Worm (Caenorhabditis elegans) whole organism, young adult: Measurements from ENCODE around the gene rmd-1.

ENCODE experiments used
- B0019.2 ChIP-seq: fragments of 200-800 bp; sonication (Bioruptor generic); conservative IDR thresholded peaks from 2 replicates; pipeline ENCODE4 v1.3.6; 2022; ENCODE audit warnings: missing genetic modification reagents, missing genetic modification characterization, missing compliant biosample characterization
- B0261.1 ChIP-seq: sonication (generic microtip); optimal IDR thresholded peaks from 2 replicates; lab custom pipeline; 2016; ENCODE audit warnings: mild to moderate bottlenecking, missing genetic modification characterization, moderate library complexity, missing compliant biosample characterization
- F10E7.11 ChIP-seq: sonication (generic microtip); optimal IDR thresholded peaks from 2 replicates; lab custom pipeline; 2017; ENCODE audit warnings: mild to moderate bottlenecking, missing genetic modification characterization, moderate library complexity, missing compliant biosample characterization
- F33H1.4 ChIP-seq: fragments of 200-800 bp; sonication (Bioruptor generic); IDR thresholded peaks from 2 replicates; pipeline ENCODE4 v1.3.6; 2022; ENCODE audit warnings: missing genetic modification reagents, missing genetic modification characterization, missing compliant biosample characterization
- F39B2.1 ChIP-seq: fragments of 200-800 bp; sonication (Bioruptor generic); IDR thresholded peaks from 2 replicates; pipeline ENCODE4 v1.3.6; 2022; ENCODE audit warnings: missing genetic modification reagents, missing genetic modification characterization, missing compliant biosample characterization
- F57A8.1 ChIP-seq: fragments of 200-800 bp; sonication (Bioruptor generic); optimal IDR thresholded peaks from 2 replicates; lab custom pipeline; 2018; ENCODE audit warnings: mild to moderate bottlenecking, missing genetic modification characterization, moderate library complexity, missing compliant biosample characterization
- T07F8.4 ChIP-seq: sonication (generic microtip); optimal IDR thresholded peaks from 2 replicates; lab custom pipeline; 2016; ENCODE audit warnings: mild to moderate bottlenecking, missing genetic modification characterization, moderate library complexity, missing compliant biosample characterization
- Y53G8AR.9 ChIP-seq: fragments of 200-800 bp; sonication (Bioruptor generic); conservative IDR thresholded peaks from 2 replicates; pipeline ENCODE4 v1.3.6; 2022; ENCODE audit warnings: missing genetic modification reagents, missing genetic modification characterization, missing compliant biosample characterization
- Y95B8A.8 ChIP-seq: fragments of 200-800 bp; sonication (Bioruptor generic); IDR thresholded peaks from 2 replicates; pipeline ENCODE4 v1.3.6; 2022; ENCODE audit warnings: missing genetic modification reagents, missing genetic modification characterization, missing compliant biosample characterization
- akir-1 ChIP-seq: fragments of 200-800 bp; sonication (Bioruptor generic); optimal IDR thresholded peaks from 2 replicates; lab custom pipeline; 2018; ENCODE audit warnings: mild to moderate bottlenecking, missing genetic modification characterization, moderate library complexity, missing compliant biosample characterization
- ama-1 ChIP-seq, 3 experiments: fragments of 150-350 bp in 1 of 3; sonication (generic microtip) in 2 of 3; optimal IDR thresholded peaks; 2 replicates each; lab custom pipeline; 2014 to 2018; ENCODE audit warnings: missing biosample characterization in 2 of 3, missing genetic modification characterization in 2 of 3, missing genetic modification reagents in 2 of 3
- atf-7 ChIP-seq: sonication (generic microtip); optimal IDR thresholded peaks from 2 replicates; lab custom pipeline; 2017; ENCODE audit warnings: mild to moderate bottlenecking, missing genetic modification characterization, missing compliant biosample characterization
- bed-1 ChIP-seq: fragments of 200-800 bp; sonication (Bioruptor generic); IDR thresholded peaks from 2 replicates; pipeline ENCODE4 v1.3.6; 2022; ENCODE audit warnings: missing genetic modification reagents, missing genetic modification characterization, missing compliant biosample characterization
- cebp-2 ChIP-seq: fragments of 200-800 bp; sonication (Bioruptor generic); IDR thresholded peaks from 2 replicates; pipeline ENCODE4 v1.3.6; 2022; ENCODE audit warnings: missing genetic modification characterization, missing compliant biosample characterization
- dox-1 ChIP-seq: fragments of 200-800 bp; sonication (Bioruptor generic); IDR thresholded peaks from 2 replicates; pipeline ENCODE4 v1.3.6; 2022; ENCODE audit warnings: missing genetic modification reagents, missing genetic modification characterization, missing compliant biosample characterization
- efl-1 ChIP-seq: fragments of 150-350 bp; optimal IDR thresholded peaks from 2 replicates; lab custom pipeline; 2014; ENCODE audit warnings: missing biosample characterization, missing genetic modification reagents, missing genetic modification characterization
- egl-18 ChIP-seq: fragments of 200-800 bp; sonication (Bioruptor generic); IDR thresholded peaks from 2 replicates; pipeline ENCODE4 v1.3.6; 2022; ENCODE audit warnings: missing genetic modification reagents, missing genetic modification characterization, missing compliant biosample characterization
- egrh-3 ChIP-seq: fragments of 200-800 bp; sonication (Bioruptor generic); IDR thresholded peaks from 2 replicates; pipeline ENCODE4 v1.3.6; 2022; ENCODE audit warnings: missing genetic modification reagents, missing genetic modification characterization, missing compliant biosample characterization
- him-1 ChIP-seq: sonication (generic microtip); optimal IDR thresholded peaks from 2 replicates; lab custom pipeline; 2016; ENCODE audit warnings: missing genotype, missing genetic modification reagents, missing genetic modification characterization, missing compliant biosample characterization
- hlh-12 ChIP-seq: sonication (generic microtip); optimal IDR thresholded peaks from 2 replicates; lab custom pipeline; 2016; ENCODE audit warnings: missing genetic modification characterization, missing compliant biosample characterization
- hlh-26 ChIP-seq: fragments of 200-800 bp; sonication (Bioruptor generic); conservative IDR thresholded peaks from 2 replicates; pipeline ENCODE4 v1.3.6; 2022; ENCODE audit warnings: missing genetic modification reagents, missing genetic modification characterization, missing compliant biosample characterization
- lin-40 ChIP-seq: sonication (generic microtip); optimal IDR thresholded peaks from 2 replicates; lab custom pipeline; 2016; ENCODE audit warnings: missing genetic modification characterization, mild to moderate bottlenecking, missing compliant biosample characterization, missing genotype, missing genetic modification reagents
- lin-54 ChIP-seq: fragments of 200-800 bp; sonication (Bioruptor generic); optimal IDR thresholded peaks from 2 replicates; lab custom pipeline; 2018; ENCODE audit warnings: mild to moderate bottlenecking, missing genetic modification characterization, missing compliant biosample characterization
- lir-1 ChIP-seq: fragments of 200-800 bp; sonication (Bioruptor generic); conservative IDR thresholded peaks from 2 replicates; pipeline ENCODE4 v1.3.6; 2022; ENCODE audit warnings: missing genetic modification reagents, missing genetic modification characterization, missing compliant biosample characterization
- lsl-1 ChIP-seq: fragments of 200-800 bp; sonication (Bioruptor generic); optimal IDR thresholded peaks from 2 replicates; lab custom pipeline; 2018; ENCODE audit warnings: mild to moderate bottlenecking, missing genetic modification characterization, moderate library complexity, missing compliant biosample characterization
- madf-10 ChIP-seq: sonication (generic microtip); optimal IDR thresholded peaks from 2 replicates; lab custom pipeline; 2016; ENCODE audit warnings: mild to moderate bottlenecking, missing genetic modification characterization, missing compliant biosample characterization
- madf-6 ChIP-seq: fragments of 200-800 bp; sonication (Bioruptor generic); IDR thresholded peaks from 2 replicates; pipeline ENCODE4 v1.3.6; 2022; ENCODE audit warnings: missing genetic modification reagents, missing genetic modification characterization, missing compliant biosample characterization
- madf-8 ChIP-seq: fragments of 200-800 bp; sonication (Bioruptor generic); conservative IDR thresholded peaks from 2 replicates; pipeline ENCODE4 v1.3.6; 2022; ENCODE audit warnings: missing genetic modification reagents, missing genetic modification characterization, missing compliant biosample characterization
- mcd-1 ChIP-seq: fragments of 200-800 bp; sonication (Bioruptor generic); IDR thresholded peaks from 2 replicates; pipeline ENCODE4 v1.3.6; 2022; ENCODE audit warnings: missing genetic modification reagents, missing genetic modification characterization, missing compliant biosample characterization
- mel-28 ChIP-seq: sonication (generic microtip); optimal IDR thresholded peaks from 2 replicates; lab custom pipeline; 2016; ENCODE audit warnings: borderline replicate concordance, mild to moderate bottlenecking, missing genetic modification characterization, missing compliant biosample characterization
- nfya-2 ChIP-seq: fragments of 200-800 bp; sonication (Bioruptor generic); IDR thresholded peaks from 2 replicates; pipeline ENCODE4 v1.3.6; 2022; ENCODE audit warnings: missing genetic modification reagents, missing genetic modification characterization, missing compliant biosample characterization
- rec-8 ChIP-seq, 2 experiments: sonication (generic microtip); optimal IDR thresholded peaks; 2 replicates each; lab custom pipeline; 2016; ENCODE audit warnings: mild to moderate bottlenecking in 2 of 2, missing genetic modification characterization in 2 of 2, missing genetic modification reagents in 2 of 2, missing genotype in 2 of 2, missing biosample characterization in 1 of 2, missing compliant biosample characterization in 1 of 2, moderate library complexity in 1 of 2
- snpc-1.3 ChIP-seq: sonication (generic microtip); optimal IDR thresholded peaks from 2 replicates; lab custom pipeline; 2017; ENCODE audit warnings: missing genetic modification characterization, mild to moderate bottlenecking, missing compliant biosample characterization, antibody characterized with exemption, moderate library complexity, missing genotype, missing genetic modification reagents; ENCODE audit not compliant: insufficient read depth
- snpc-3.4 ChIP-seq: sonication (generic microtip); optimal IDR thresholded peaks from 2 replicates; lab custom pipeline; 2017; ENCODE audit warnings: missing genetic modification characterization, mild to moderate bottlenecking, missing compliant biosample characterization, antibody characterized with exemption, moderate library complexity, missing genotype, missing genetic modification reagents
- snpc-4 ChIP-seq, 5 experiments: fragments of 150-350 bp in 1 of 5; sonication (generic microtip) in 4 of 5; optimal IDR thresholded peaks; 2 replicates each; lab custom pipeline; 2014 to 2018; ENCODE audit warnings: missing genetic modification characterization in 5 of 5, missing biosample characterization in 3 of 5, antibody characterized with exemption in 2 of 5, mild to moderate bottlenecking in 2 of 5, missing compliant biosample characterization in 2 of 5, missing genotype in 2 of 5, moderate library complexity in 2 of 5, missing genetic modification reagents in 1 of 5
- unc-130 ChIP-seq: sonication (generic microtip); optimal IDR thresholded peaks from 2 replicates; lab custom pipeline; 2016; ENCODE audit warnings: missing genetic modification reagents, missing genetic modification characterization, missing compliant biosample characterization
- xnd-1 ChIP-seq: sonication (generic microtip); optimal IDR thresholded peaks from 2 replicates; lab custom pipeline; 2016; ENCODE audit warnings: missing genotype, missing genetic modification reagents, missing genetic modification characterization, missing compliant biosample characterization
- zfh-2 ChIP-seq: fragments of 200-800 bp; sonication (Bioruptor generic); conservative IDR thresholded peaks from 2 replicates; pipeline ENCODE4 v1.3.6; 2022; ENCODE audit warnings: missing genetic modification reagents, missing genetic modification characterization, missing compliant biosample characterization
- ztf-22 ChIP-seq: fragments of 200-800 bp; sonication (Bioruptor generic); optimal IDR thresholded peaks from 2 replicates; lab custom pipeline; 2018; ENCODE audit warnings: mild to moderate bottlenecking, missing genetic modification characterization, moderate library complexity, missing compliant biosample characterization
- ztf-25 ChIP-seq: fragments of 200-800 bp; sonication (Bioruptor generic); IDR thresholded peaks from 2 replicates; pipeline ENCODE4 v1.3.6; 2022; ENCODE audit warnings: missing genetic modification reagents, missing genetic modification characterization, missing compliant biosample characterization
- ztf-28 ChIP-seq: fragments of 200-800 bp; sonication (Bioruptor generic); IDR thresholded peaks from 2 replicates; pipeline ENCODE4 v1.3.6; 2022; ENCODE audit warnings: missing genetic modification reagents, missing genetic modification characterization, missing compliant biosample characterization

Gene rmd-1

ce11 chrIII:9762093-9762748 is 3.3 kb downstream of the rmd-1 start, which contains the start of gene gcc-2:
TSS of gene gcc-2 (minus strand) at chrIII:9762143.
- TF ChIP-seq F57A8.1 (GFP tag; lab: Kevin White, UChicago): no peak
- TF ChIP-seq Y95B8A.8 (GFP tag; lab: Robert Waterston, UW): no peak
- no peak for TF ChIP-seq mel-28 (tag; lab: Kevin White, UChicago)
- TF ChIP-seq lsl-1 (GFP tag; lab: Kevin White, UChicago): peak; percentile 79
- peak; percentile 64 for TF ChIP-seq xnd-1 (tag; lab: Kevin White, UChicago)
- TF ChIP-seq lin-54 (GFP tag; lab: Kevin White, UChicago): peak; percentile 3
- peak; percentile 81 for TF ChIP-seq F33H1.4
- no peak for TF ChIP-seq zfh-2 (GFP tag; lab: Robert Waterston, UW)
- peak; percentile 76 for TF ChIP-seq madf-6
- peak; percentile 50 for TF ChIP-seq madf-8 (GFP tag; lab: Robert Waterston, UW)
- no peak for TF ChIP-seq mcd-1 (GFP tag; lab: Robert Waterston, UW)
- peak; percentile 34 for TF ChIP-seq snpc-3.4 (tag; lab: Kevin White, UChicago)
- no peak for TF ChIP-seq snpc-4 (GFP tag; optimal IDR thresholded peaks at IDR 0.05; lab: Kevin White, UChicago)
- no peak for TF ChIP-seq snpc-4 (tag; optimal IDR thresholded peaks at IDR 0.05; lab: Kevin White, UChicago)
- TF ChIP-seq efl-1 (GFP tag; lab: Kevin White, UChicago): peak; percentile 16

ce11 chrIII:9764718-9765117 is 5.8 kb downstream of the rmd-1 start:
- no peak for TF ChIP-seq T07F8.4 (tag; lab: Kevin White, UChicago)
- TF ChIP-seq nfya-2 (GFP tag; lab: Robert Waterston, UW): no peak
- no peak for TF ChIP-seq B0261.1 (tag; lab: Kevin White, UChicago)
- TF ChIP-seq bed-1 (GFP tag; lab: Robert Waterston, UW): 0 out of 2 replicates have a peak, but pooled peaks have one; percentile 60
- TF ChIP-seq lin-40 (tag; lab: Kevin White, UChicago): no peak
- no peak for TF ChIP-seq snpc-1.3 (tag; lab: Kevin White, UChicago)
- TF ChIP-seq egrh-3: no peak
- no peak for TF ChIP-seq ama-1 (optimal IDR thresholded peaks at IDR 0.05; lab: Kevin White, UChicago)
- no peak for TF ChIP-seq ama-1 (GFP tag; optimal IDR thresholded peaks at IDR 0.05; lab: Kevin White, UChicago)
- TF ChIP-seq zfh-2 (GFP tag; lab: Robert Waterston, UW): peak; percentile 63; the same call in 1 of the 2 replicates
- peak; percentile 22; the same call in 1 of the 2 replicates for TF ChIP-seq mcd-1 (GFP tag; lab: Robert Waterston, UW)
- TF ChIP-seq F33H1.4: 0 out of 2 replicates have a peak, but pooled peaks have one; percentile 12
- TF ChIP-seq dox-1: no peak
- TF ChIP-seq rec-8 (tag; optimal IDR thresholded peaks at IDR 0.05; lab: Kevin White, UChicago): no peak
- TF ChIP-seq akir-1 (GFP tag; lab: Kevin White, UChicago): no peak
- TF ChIP-seq hlh-26: no peak
- no peak for TF ChIP-seq cebp-2 (GFP tag; lab: Robert Waterston, UW)
- no peak for TF ChIP-seq him-1 (tag; lab: Kevin White, UChicago)

- TF ChIP-seq egl-18 (GFP tag; lab: Robert Waterston, UW) (peak; percentile 93), nfya-2 (GFP tag; lab: Robert Waterston, UW) (0 out of 2 replicates have a peak, but pooled peaks have one; percentile 87), bed-1 (GFP tag; lab: Robert Waterston, UW) (peak; percentile 97), Y53G8AR.9 (GFP tag; lab: Robert Waterston, UW) (peak; percentile 98), madf-8 (GFP tag; lab: Robert Waterston, UW) (no peak), F10E7.11 (tag; lab: Kevin White, UChicago) (peak; percentile 79), atf-7 (tag; lab: Kevin White, UChicago) (peak; percentile 97), ztf-22 (peak; percentile 97), unc-130 (GFP tag; lab: Kevin White, UChicago) (peak; percentile 3), lin-40 (tag; lab: Kevin White, UChicago) (peak; percentile 98), ztf-28 (GFP tag; lab: Robert Waterston, UW) (peak; percentile 84; the same call in 1 of the 2 replicates), ztf-25 (GFP tag; lab: Robert Waterston, UW) (peak; percentile 79; the same call in 1 of the 2 replicates), B0019.2 (GFP tag; lab: Robert Waterston, UW) (peak; percentile 75), lir-1 (GFP tag; lab: Robert Waterston, UW) (peak; percentile 92), madf-10 (tag; lab: Kevin White, UChicago) (peak; percentile 94), hlh-12 (no peak), hlh-26 (no peak), efl-1 (GFP tag; lab: Kevin White, UChicago) (no peak), F39B2.1 (GFP tag; lab: Robert Waterston, UW) (peak; percentile 77)
These were observed 6.6 kb downstream of the rmd-1 start for ce11 chrIII:9765465-9765900.
